Worm (Caenorhabditis elegans): ENCODE data around the gene rde-1.

DNA sequence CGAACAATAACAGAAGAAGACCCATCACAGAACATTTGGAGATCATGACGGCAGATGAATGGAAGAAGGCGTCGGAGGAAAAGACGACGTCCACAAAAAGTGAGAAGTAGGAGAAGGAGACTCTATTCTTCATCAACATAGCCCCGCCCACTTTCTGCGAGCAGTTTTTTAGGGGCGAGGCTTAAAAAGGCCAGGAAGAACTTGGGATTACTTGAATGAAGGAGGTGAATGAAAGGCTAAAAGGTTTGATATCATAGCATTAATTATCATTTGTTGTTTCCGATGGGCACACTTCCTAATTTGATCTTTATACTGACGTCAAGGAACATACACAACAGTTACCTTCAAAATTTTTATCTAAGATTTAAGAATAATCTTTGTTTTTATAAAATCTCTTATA lies 42.6 kb downstream of the rde-1 start, which contains the start of gene nlp-58:
- TF ChIP-seq lag-1 (GFP tag; IDR thresholded peaks at IDR 0.05) (no peak), attf-6 (GFP tag; IDR thresholded peaks at IDR 0.05) (no peak), unc-62 (GFP tag; optimal IDR thresholded peaks at IDR 0.05) (no peak)
